Fruit fly (Drosophila melanogaster) whole organism: ENCODE measurements around the gene Dcps.

Source experiments
- CG8478 ChIP-seq: fragments of >200 bp; optimal IDR thresholded peaks from 2 replicates; lab custom pipeline; 2018; ENCODE audit warnings: inconsistent platforms
- Dll ChIP-seq: fragments of >200 bp; optimal IDR thresholded peaks from 2 replicates; lab custom pipeline; 2017
- EcR ChIP-seq, 2 experiments: fragments of >200 bp; optimal IDR thresholded peaks; 2 replicates each; lab custom pipeline; 2017; ENCODE audit warnings: missing biosample characterization in 2 of 2, missing genetic modification characterization in 2 of 2, missing genetic modification reagents in 2 of 2
- psq ChIP-seq: fragments of >200 bp; optimal IDR thresholded peaks from 2 replicates; lab custom pipeline; 2017

DNA sequence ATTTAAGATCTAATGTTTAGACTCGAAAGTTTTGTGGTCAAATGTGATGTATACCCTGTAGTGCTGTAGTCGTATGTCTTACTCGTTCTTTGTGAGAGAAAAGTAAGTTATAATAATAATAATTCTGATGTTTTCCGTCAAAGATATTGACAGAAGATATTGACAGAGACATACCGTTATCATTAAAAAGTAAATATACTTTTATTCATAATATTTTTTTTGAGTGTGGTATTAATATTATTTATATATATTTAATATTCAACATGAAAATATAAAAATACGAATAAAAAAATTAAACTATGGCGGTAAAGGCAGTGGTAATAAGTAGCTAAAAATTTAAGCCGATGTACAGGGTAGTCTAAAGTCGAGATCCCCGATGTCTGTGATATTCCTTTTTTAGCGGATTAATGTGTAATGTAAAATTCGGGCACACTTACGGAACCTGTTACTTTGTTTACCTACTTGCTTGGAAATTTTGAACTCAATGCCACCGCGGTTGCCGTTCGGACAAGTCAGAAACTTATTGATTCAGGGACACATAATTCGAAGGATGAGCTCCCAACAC, 18.2 kb downstream of the Dcps start, which contains the start of the genes CG2100 and CG1236:
- TF ChIP-seq CG8478 (lab: Kevin White, UChicago) (no peak), EcR (GFP tag; optimal IDR thresholded peaks at IDR 0.05; lab: Kevin White, UChicago) (no peak), Dll (lab: Kevin White, UChicago) (no peak), psq (lab: Kevin White, UChicago) (no peak)
